Worm (Caenorhabditis elegans): ENCODE measurements around the gene F14H8.2.
"Not testable (repeated sequence)": the region's sequence is repeated elsewhere in the genome, so short reads cannot be mapped to it uniquely, and the experiment has no call there.

ce11 chrV:15031373-15031772, 11.2 kb upstream of the F14H8.2 start, which contains the start of gene cng-1:
- TF ChIP-seq elt-3 (tag; optimal IDR thresholded peaks at IDR 0.05); unc-62 (GFP tag; optimal IDR thresholded peaks at IDR 0.05); ZK546.5 (tag; optimal IDR thresholded peaks at IDR 0.05); ceh-82 (tag; optimal IDR thresholded peaks at IDR 0.05); pqm-1 (tag; optimal IDR thresholded peaks at IDR 0.05); elt-1 (tag; optimal IDR thresholded peaks at IDR 0.05); ztf-4 (tag; optimal IDR thresholded peaks at IDR 0.05); nhr-28 (tag; optimal IDR thresholded peaks at IDR 0.05); nhr-77 (tag; optimal IDR thresholded peaks at IDR 0.05); pha-4 (tag; optimal IDR thresholded peaks at IDR 0.05); R02D3.7 (tag; optimal IDR thresholded peaks at IDR 0.05); fos-1 (tag; optimal IDR thresholded peaks at IDR 0.05); fkh-10 (GFP tag; optimal IDR thresholded peaks at IDR 0.05): not testable (repeated sequence)
